Fruit fly (Drosophila melanogaster) whole organism, wandering third instar larva: ENCODE results near the gene shd.

Experiments
- Abd-B ChIP-seq: fragments of >200 bp; optimal IDR thresholded peaks from 2 replicates; lab custom pipeline; 2017; ENCODE audit warnings: missing biosample characterization, missing genetic modification characterization
- CG32264 ChIP-seq: fragments of 200-800 bp; sonication (Bioruptor generic); optimal IDR thresholded peaks from 2 replicates; lab custom pipeline; 2016; ENCODE audit warnings: missing biosample characterization, missing genetic modification characterization
- CG9705 ChIP-seq: fragments of 200-800 bp; sonication (Bioruptor generic); optimal IDR thresholded peaks from 2 replicates; lab custom pipeline; 2018; ENCODE audit warnings: missing biosample characterization, mild to moderate bottlenecking, missing genetic modification characterization
- CrebA ChIP-seq: fragments of 200-800 bp; sonication (Bioruptor generic); optimal IDR thresholded peaks from 2 replicates; lab custom pipeline; 2016; ENCODE audit warnings: missing biosample characterization, mild to moderate bottlenecking, missing genetic modification characterization, borderline replicate concordance
- Dfd ChIP-seq: fragments of >200 bp; optimal IDR thresholded peaks from 2 replicates; lab custom pipeline; 2017; ENCODE audit warnings: missing biosample characterization, missing genetic modification characterization
- Dif ChIP-seq: fragments of 200-275, 200-300 bp; sonication (Bioruptor generic); optimal IDR thresholded peaks from 2 replicates; lab custom pipeline; 2018; ENCODE audit warnings: missing biosample characterization, missing genetic modification characterization; ENCODE audit not compliant: partially characterized antibody
- GATAd ChIP-seq: sonication (Bioruptor generic); optimal IDR thresholded peaks from 2 replicates; lab custom pipeline; 2016; ENCODE audit warnings: missing biosample characterization, missing genetic modification characterization
- HLH106 ChIP-seq: fragments of 200-800 bp; optimal IDR thresholded peaks from 3 replicates; lab custom pipeline; 2019; ENCODE audit warnings: missing biosample characterization, mild to moderate bottlenecking, missing genetic modification characterization, moderate library complexity
- Hnf4 ChIP-seq: fragments of 200-800 bp; sonication (Bioruptor generic); optimal IDR thresholded peaks from 2 replicates; lab custom pipeline; 2016; ENCODE audit warnings: missing biosample characterization, mild to moderate bottlenecking, missing genetic modification characterization
- Hr78 ChIP-seq: fragments of >200 bp; optimal IDR thresholded peaks from 2 replicates; lab custom pipeline; 2017; ENCODE audit warnings: missing biosample characterization, missing genetic modification characterization
- Hr83 ChIP-seq: fragments of 200-300 bp; sonication (Bioruptor generic); optimal IDR thresholded peaks from 2 replicates; lab custom pipeline; 2016; ENCODE audit warnings: missing biosample characterization, mild to moderate bottlenecking, missing genetic modification characterization, moderate library complexity; ENCODE audit not compliant: poor library complexity, severe bottlenecking
- Jra ChIP-seq: sonication (Bioruptor generic); optimal IDR thresholded peaks from 2 replicates; lab custom pipeline; 2016; ENCODE audit warnings: missing biosample characterization, missing genetic modification characterization
- Mio ChIP-seq: sonication (Bioruptor generic); optimal IDR thresholded peaks from 2 replicates; lab custom pipeline; 2016; ENCODE audit warnings: missing biosample characterization, missing genetic modification characterization
- Myc ChIP-seq: fragments of >200 bp; optimal IDR thresholded peaks from 2 replicates; lab custom pipeline; 2017
- N ChIP-seq: fragments of >200 bp; optimal IDR thresholded peaks from 2 replicates; lab custom pipeline; 2018; ENCODE audit warnings: missing biosample characterization, missing external identifiers, missing genetic modification characterization
- OdsH ChIP-seq: fragments of 200-800 bp; sonication (Bioruptor generic); optimal IDR thresholded peaks from 2 replicates; lab custom pipeline; 2016; ENCODE audit warnings: missing biosample characterization, mild to moderate bottlenecking, missing genetic modification characterization
- Rel ChIP-seq, 2 experiments: fragments of 200-800 bp; sonication (Bioruptor generic) in 1 of 2; optimal IDR thresholded peaks; 2 replicates in 1 of 2; 3 replicates in 1 of 2; lab custom pipeline; 2016 to 2019; ENCODE audit warnings: mild to moderate bottlenecking in 2 of 2, missing biosample characterization in 2 of 2, missing genetic modification characterization in 2 of 2, moderate library complexity in 1 of 2
- Sp1 ChIP-seq: fragments of 200-800 bp; sonication (Bioruptor generic); optimal IDR thresholded peaks from 3 replicates; lab custom pipeline; 2019; ENCODE audit warnings: missing biosample characterization, mild to moderate bottlenecking, missing genetic modification characterization, moderate library complexity
- Vsx2 ChIP-seq: fragments of 200-300, 225-300 bp; sonication (Bioruptor generic); optimal IDR thresholded peaks from 2 replicates; lab custom pipeline; 2018; ENCODE audit warnings: missing biosample characterization, missing genetic modification characterization; ENCODE audit not compliant: partially characterized antibody
- br ChIP-seq: fragments of 200-800 bp; sonication (Bioruptor generic); optimal IDR thresholded peaks from 2 replicates; lab custom pipeline; 2016; ENCODE audit warnings: missing biosample characterization, missing genetic modification characterization
- brk ChIP-seq: fragments of 200-800 bp; sonication (Bioruptor generic); optimal IDR thresholded peaks from 2 replicates; lab custom pipeline; 2016; ENCODE audit warnings: missing biosample characterization, mild to moderate bottlenecking, missing genetic modification characterization
- dl ChIP-seq, 2 experiments: fragments of 175-275, 200-275 bp in 1 of 2; fragments of 200-275 bp in 1 of 2; sonication (Bioruptor generic); optimal IDR thresholded peaks; lab custom pipeline; 2018; ENCODE audit warnings: mild to moderate bottlenecking in 2 of 2, missing biosample characterization in 2 of 2, missing genetic modification characterization in 2 of 2, moderate library complexity in 2 of 2; ENCODE audit not compliant: partially characterized antibody in 2 of 2, insufficient read depth in 1 of 2
- dmrt93B ChIP-seq: fragments of 200-800 bp; sonication (Bioruptor generic); optimal IDR thresholded peaks from 2 replicates; lab custom pipeline; 2018; ENCODE audit warnings: missing biosample characterization, mild to moderate bottlenecking, missing genetic modification characterization
- dsf ChIP-seq: sonication (Bioruptor generic); optimal IDR thresholded peaks from 2 replicates; lab custom pipeline; 2016; ENCODE audit warnings: missing biosample characterization, missing genetic modification characterization, borderline replicate concordance
- ey ChIP-seq: fragments of 200-800 bp; sonication (Bioruptor generic); optimal IDR thresholded peaks from 2 replicates; lab custom pipeline; 2016; ENCODE audit warnings: missing biosample characterization, missing genetic modification characterization
- foxo ChIP-seq, 2 experiments: fragments of 200-800 bp; sonication (Bioruptor generic); optimal IDR thresholded peaks; 2 replicates in 1 of 2; 3 replicates in 1 of 2; lab custom pipeline; 2016 to 2017; ENCODE audit warnings: missing biosample characterization in 2 of 2, missing genetic modification characterization in 2 of 2
- fru ChIP-seq: fragments of 200-800 bp; sonication (Bioruptor generic); optimal IDR thresholded peaks from 3 replicates; lab custom pipeline; 2016; ENCODE audit warnings: missing biosample characterization, mild to moderate bottlenecking, missing genetic modification characterization
- h ChIP-seq: fragments of 200-800 bp; sonication (Bioruptor generic); optimal IDR thresholded peaks from 3 replicates; lab custom pipeline; 2016; ENCODE audit warnings: missing biosample characterization, mild to moderate bottlenecking, missing genetic modification characterization
- jim ChIP-seq: fragments of 175-275, 200-325 bp; sonication (Bioruptor generic); optimal IDR thresholded peaks from 2 replicates; lab custom pipeline; 2016; ENCODE audit warnings: missing biosample characterization, mild to moderate bottlenecking, missing genetic modification characterization
- lola ChIP-seq: fragments of >200 bp; optimal IDR thresholded peaks from 2 replicates; lab custom pipeline; 2017; ENCODE audit warnings: missing biosample characterization, missing genetic modification characterization
- pan ChIP-seq: fragments of >200 bp; optimal IDR thresholded peaks from 2 replicates; lab custom pipeline; 2017
- psq ChIP-seq: fragments of 200-800 bp; sonication (Bioruptor generic); optimal IDR thresholded peaks from 3 replicates; lab custom pipeline; 2017; ENCODE audit warnings: missing biosample characterization, mild to moderate bottlenecking, missing genetic modification characterization, moderate library complexity
- rgr ChIP-seq: fragments of 200-800 bp; sonication (Bioruptor generic); optimal IDR thresholded peaks from 3 replicates; lab custom pipeline; 2016; ENCODE audit warnings: missing biosample characterization, mild to moderate bottlenecking, missing genetic modification characterization
- sage ChIP-seq: fragments of 200-800 bp; sonication (Bioruptor generic); optimal IDR thresholded peaks from 2 replicates; lab custom pipeline; 2016; ENCODE audit warnings: missing biosample characterization, mild to moderate bottlenecking, missing genetic modification characterization
- sv ChIP-seq: fragments of 200-800 bp; sonication (Bioruptor generic); optimal IDR thresholded peaks from 3 replicates; lab custom pipeline; 2016; ENCODE audit warnings: missing biosample characterization, missing genetic modification characterization
- tai ChIP-seq: sonication (Bioruptor generic); optimal IDR thresholded peaks from 2 replicates; lab custom pipeline; 2016; ENCODE audit warnings: missing biosample characterization, missing genetic modification characterization
- usp ChIP-seq: fragments of >200 bp; optimal IDR thresholded peaks from 2 replicates; lab custom pipeline; 2017; ENCODE audit warnings: missing biosample characterization, missing genetic modification characterization
- woc ChIP-seq: sonication (Bioruptor generic); optimal IDR thresholded peaks from 2 replicates; lab custom pipeline; 2016; ENCODE audit warnings: missing biosample characterization, mild to moderate bottlenecking, missing genetic modification characterization

The shd gene

dm6 chr3L:14613792-14614677, at the start of gene shd:
TSS of gene shd (plus strand) at chr3L:14614458.
- no peak for TF ChIP-seq brk
- no peak for TF ChIP-seq sv
- TF ChIP-seq CG32264 (GFP tag; lab: Kevin White, UChicago): no peak
- no peak for TF ChIP-seq GATAd
- TF ChIP-seq Mio: no peak
- TF ChIP-seq sage: no peak
- no peak for TF ChIP-seq Rel (GFP tag; optimal IDR thresholded peaks at IDR 0.05; lab: Kevin White, UChicago)
- TF ChIP-seq Rel (tag; optimal IDR thresholded peaks at IDR 0.05; lab: Kevin White, UChicago): peak; percentile 58
- TF ChIP-seq dsf (GFP tag; lab: Kevin White, UChicago): no peak
- no peak for TF ChIP-seq tai (GFP tag; lab: Kevin White, UChicago)
- no peak for TF ChIP-seq Dfd (GFP tag; lab: Kevin White, UChicago)
- peak; percentile 25 for TF ChIP-seq OdsH (GFP tag; lab: Kevin White, UChicago)
- no peak for TF ChIP-seq N (GFP tag; lab: Kevin White, UChicago)
- no peak for TF ChIP-seq jim
- TF ChIP-seq pan: no peak
- TF ChIP-seq CG9705 (GFP tag; lab: Kevin White, UChicago): peak; percentile 22
- TF ChIP-seq woc (GFP tag; lab: Kevin White, UChicago): no peak
- TF ChIP-seq Hnf4 (GFP tag; lab: Kevin White, UChicago): no peak
- TF ChIP-seq fru (GFP tag; lab: Kevin White, UChicago): no peak
- peak; percentile 57 for TF ChIP-seq CrebA (GFP tag; lab: Kevin White, UChicago)
- no peak for TF ChIP-seq Jra (GFP tag; lab: Kevin White, UChicago)
- TF ChIP-seq HLH106 (tag; lab: Kevin White, UChicago): peak; percentile 68
- TF ChIP-seq Vsx2 (GFP tag; lab: Kevin White, UChicago): no peak
- no peak for TF ChIP-seq rgr
- TF ChIP-seq usp (GFP tag; lab: Kevin White, UChicago): no peak
- TF ChIP-seq dmrt93B (GFP tag; lab: Kevin White, UChicago): peak; percentile 50
- peak; percentile 27 for TF ChIP-seq h
- TF ChIP-seq foxo (GFP tag; optimal IDR thresholded peaks at IDR 0.05; lab: Kevin White, UChicago): peak in 1 of 2 experiments; percentile 55
- peak; percentile 8 for TF ChIP-seq ey (GFP tag; lab: Kevin White, UChicago)
- peak; percentile 63 for TF ChIP-seq psq (GFP tag; lab: Kevin White, UChicago)
- TF ChIP-seq Myc (lab: Kevin White, UChicago): no peak
- TF ChIP-seq lola (GFP tag; lab: Kevin White, UChicago): no peak
- TF ChIP-seq br (GFP tag; lab: Kevin White, UChicago): peak; percentile 47
- TF ChIP-seq Dif (GFP tag; lab: Kevin White, UChicago): no peak
- peak; percentile 43 to 44 for TF ChIP-seq dl (GFP tag; optimal IDR thresholded peaks at IDR 0.05; lab: Kevin White, UChicago; ENCODE audit: insufficient read depth in 1 of 2, partially characterized antibody in 2 of 2)
- no peak for TF ChIP-seq Hr78 (GFP tag; lab: Kevin White, UChicago)
- TF ChIP-seq Sp1 (GFP tag; lab: Kevin White, UChicago): peak; percentile 53
- TF ChIP-seq Hr83 (GFP tag; lab: Kevin White, UChicago): no peak
- TF ChIP-seq Abd-B (GFP tag; lab: Kevin White, UChicago): no peak

- no peak for TF ChIP-seq jim
- no peak for TF ChIP-seq dl (GFP tag; optimal IDR thresholded peaks at IDR 0.05; lab: Kevin White, UChicago; ENCODE audit: insufficient read depth in 1 of 2, partially characterized antibody in 2 of 2)
- no peak for TF ChIP-seq CG32264 (GFP tag; lab: Kevin White, UChicago)
- no peak for TF ChIP-seq woc (GFP tag; lab: Kevin White, UChicago)
- TF ChIP-seq Mio: no peak
- TF ChIP-seq dmrt93B (GFP tag; lab: Kevin White, UChicago): no peak
- TF ChIP-seq fru (GFP tag; lab: Kevin White, UChicago): no peak
- no peak for TF ChIP-seq foxo (GFP tag; optimal IDR thresholded peaks at IDR 0.05; lab: Kevin White, UChicago)
- TF ChIP-seq br (GFP tag; lab: Kevin White, UChicago): no peak
- TF ChIP-seq psq (GFP tag; lab: Kevin White, UChicago): no peak
- no peak for TF ChIP-seq dsf (GFP tag; lab: Kevin White, UChicago)
- TF ChIP-seq tai (GFP tag; lab: Kevin White, UChicago): no peak
- no peak for TF ChIP-seq CrebA (GFP tag; lab: Kevin White, UChicago)
- no peak for TF ChIP-seq ey (GFP tag; lab: Kevin White, UChicago)
Observed at dm6 chr3L:14565134-14565587, 49.1 kb upstream of the shd start.
